Worm (Caenorhabditis elegans) whole organism, young adult: ENCODE data around the gene Y46G5A.8.

ENCODE experiments used
- B0261.1 ChIP-seq: sonication (generic microtip); optimal IDR thresholded peaks from 2 replicates; lab custom pipeline; 2016; ENCODE audit warnings: mild to moderate bottlenecking, missing genetic modification characterization, moderate library complexity, missing compliant biosample characterization
- B0336.3 ChIP-seq: fragments of 200-800 bp; sonication (Bioruptor generic); IDR thresholded peaks from 2 replicates; pipeline ENCODE4 v1.3.6; 2022; ENCODE audit warnings: missing genetic modification characterization, missing compliant biosample characterization
- D2030.7 ChIP-seq: fragments of 200-800 bp; sonication (Bioruptor generic); IDR thresholded peaks from 2 replicates; pipeline ENCODE4 v1.3.6; 2022; ENCODE audit warnings: missing genetic modification reagents, missing genetic modification characterization, missing compliant biosample characterization
- F22D6.2 ChIP-seq: sonication (generic microtip); optimal IDR thresholded peaks from 2 replicates; lab custom pipeline; 2016; ENCODE audit warnings: mild to moderate bottlenecking, missing genetic modification characterization, missing compliant biosample characterization
- F55B11.4 ChIP-seq: sonication (generic microtip); optimal IDR thresholded peaks from 2 replicates; lab custom pipeline; 2016; ENCODE audit warnings: missing compliant biosample characterization, missing genetic modification characterization, borderline replicate concordance; ENCODE audit not compliant: insufficient read depth
- K12H6.12 ChIP-seq: fragments of 200-800 bp; sonication (Bioruptor generic); optimal IDR thresholded peaks from 2 replicates; lab custom pipeline; 2018; ENCODE audit warnings: mild to moderate bottlenecking, missing genetic modification characterization, missing compliant biosample characterization
- T07F8.4 ChIP-seq: sonication (generic microtip); optimal IDR thresholded peaks from 2 replicates; lab custom pipeline; 2016; ENCODE audit warnings: mild to moderate bottlenecking, missing genetic modification characterization, moderate library complexity, missing compliant biosample characterization
- Y67H2A.10 ChIP-seq: fragments of 200-800 bp; sonication (Bioruptor generic); conservative IDR thresholded peaks from 2 replicates; pipeline ENCODE4 v1.3.6; 2022; ENCODE audit warnings: missing genetic modification reagents, missing genetic modification characterization, missing compliant biosample characterization
- Y79H2A.3 ChIP-seq: fragments of 200-800 bp; sonication (Bioruptor generic); conservative IDR thresholded peaks from 2 replicates; pipeline ENCODE4 v1.3.6; 2022; ENCODE audit warnings: missing genetic modification reagents, missing genetic modification characterization, missing compliant biosample characterization
- ZK185.1 ChIP-seq: sonication (generic microtip); optimal IDR thresholded peaks from 2 replicates; lab custom pipeline; 2016; ENCODE audit warnings: mild to moderate bottlenecking, missing genetic modification characterization, missing compliant biosample characterization; ENCODE audit not compliant: poor library complexity, severe bottlenecking
- akir-1 ChIP-seq: fragments of 200-800 bp; sonication (Bioruptor generic); optimal IDR thresholded peaks from 2 replicates; lab custom pipeline; 2018; ENCODE audit warnings: mild to moderate bottlenecking, missing genetic modification characterization, moderate library complexity, missing compliant biosample characterization
- aptf-3 ChIP-seq: fragments of 200-800 bp; sonication (Bioruptor generic); IDR thresholded peaks from 2 replicates; pipeline ENCODE4 v1.3.6; 2022; ENCODE audit warnings: missing genetic modification characterization, missing compliant biosample characterization
- atf-7 ChIP-seq: sonication (generic microtip); optimal IDR thresholded peaks from 2 replicates; lab custom pipeline; 2017; ENCODE audit warnings: mild to moderate bottlenecking, missing genetic modification characterization, missing compliant biosample characterization
- attf-5 ChIP-seq: fragments of 200-800 bp; sonication (Bioruptor generic); optimal IDR thresholded peaks from 2 replicates; lab custom pipeline; 2018; ENCODE audit warnings: mild to moderate bottlenecking, missing genetic modification characterization, missing compliant biosample characterization
- attf-6 ChIP-seq: fragments of 200-800 bp; sonication (Bioruptor generic); IDR thresholded peaks from 2 replicates; pipeline ENCODE4 v1.3.6; 2022; ENCODE audit warnings: missing genetic modification reagents, missing genetic modification characterization, missing compliant biosample characterization
- bed-1 ChIP-seq: fragments of 200-800 bp; sonication (Bioruptor generic); IDR thresholded peaks from 2 replicates; pipeline ENCODE4 v1.3.6; 2022; ENCODE audit warnings: missing genetic modification reagents, missing genetic modification characterization, missing compliant biosample characterization
- ccch-3 ChIP-seq: fragments of 200-800 bp; sonication (Bioruptor generic); optimal IDR thresholded peaks from 2 replicates; lab custom pipeline; 2018; ENCODE audit warnings: mild to moderate bottlenecking, missing genetic modification characterization, missing compliant biosample characterization
- cebp-1 ChIP-seq, 2 experiments: fragments of 200-800 bp in 1 of 2; sonication (Bioruptor generic) in 1 of 2; sonication (generic microtip) in 1 of 2; IDR thresholded peaks in 1 of 2; optimal IDR thresholded peaks in 1 of 2; 2 replicates each; pipeline versions ENCODE4 v1.3.6 to Lab custom; 2017 to 2022; ENCODE audit warnings: missing compliant biosample characterization in 2 of 2, missing genetic modification characterization in 2 of 2, mild to moderate bottlenecking in 1 of 2, missing genetic modification reagents in 1 of 2, moderate library complexity in 1 of 2
- ceh-40 ChIP-seq: fragments of 200-800 bp; sonication (Bioruptor generic); IDR thresholded peaks from 2 replicates; pipeline ENCODE4 v1.3.6; 2022; ENCODE audit warnings: missing genetic modification characterization, missing compliant biosample characterization
- egl-44 ChIP-seq: fragments of 200-800 bp; sonication (Bioruptor generic); IDR thresholded peaks from 2 replicates; pipeline ENCODE4 v1.3.6; 2022; ENCODE audit warnings: missing genetic modification reagents, missing genetic modification characterization, missing compliant biosample characterization
- ekl-4 ChIP-seq: fragments of 200-800 bp; sonication (Bioruptor generic); IDR thresholded peaks from 2 replicates; pipeline ENCODE4 v1.3.6; 2022; ENCODE audit warnings: missing genetic modification reagents, missing genetic modification characterization, missing compliant biosample characterization
- fkh-3 ChIP-seq: sonication (generic microtip); optimal IDR thresholded peaks from 2 replicates; lab custom pipeline; 2016; ENCODE audit warnings: mild to moderate bottlenecking, missing genetic modification characterization, missing compliant biosample characterization
- hsf-1 ChIP-seq: fragments of 200-800 bp; sonication (Bioruptor generic); IDR thresholded peaks from 2 replicates; pipeline ENCODE4 v1.3.6; 2022; ENCODE audit warnings: missing genetic modification reagents, missing genetic modification characterization, missing compliant biosample characterization
- let-526 ChIP-seq: fragments of 200-800 bp; sonication (Bioruptor generic); IDR thresholded peaks from 2 replicates; pipeline ENCODE4 v1.3.6; 2022; ENCODE audit warnings: missing genetic modification reagents, missing genetic modification characterization, missing compliant biosample characterization
- let-607 ChIP-seq, 2 experiments: fragments of 200-800 bp in 1 of 2; sonication (Bioruptor generic) in 1 of 2; sonication (generic microtip) in 1 of 2; optimal IDR thresholded peaks; 2 replicates each; lab custom pipeline; 2016 to 2018; ENCODE audit warnings: mild to moderate bottlenecking in 2 of 2, missing compliant biosample characterization in 2 of 2, missing genetic modification characterization in 2 of 2, moderate library complexity in 2 of 2, missing genotype in 1 of 2
- lin-26 ChIP-seq: fragments of 200-800 bp; sonication (Bioruptor generic); IDR thresholded peaks from 2 replicates; pipeline ENCODE4 v1.3.6; 2022; ENCODE audit warnings: missing genetic modification reagents, missing genetic modification characterization, missing compliant biosample characterization
- lin-40 ChIP-seq: sonication (generic microtip); optimal IDR thresholded peaks from 2 replicates; lab custom pipeline; 2016; ENCODE audit warnings: missing genetic modification characterization, mild to moderate bottlenecking, missing compliant biosample characterization, missing genotype, missing genetic modification reagents
- lsy-27 ChIP-seq: sonication (generic microtip); optimal IDR thresholded peaks from 2 replicates; lab custom pipeline; 2017; ENCODE audit warnings: missing genetic modification characterization, mild to moderate bottlenecking, missing compliant biosample characterization, antibody characterized with exemption, missing genotype, borderline replicate concordance; ENCODE audit not compliant: insufficient read depth
- madf-10 ChIP-seq: sonication (generic microtip); optimal IDR thresholded peaks from 2 replicates; lab custom pipeline; 2016; ENCODE audit warnings: mild to moderate bottlenecking, missing genetic modification characterization, missing compliant biosample characterization
- madf-6 ChIP-seq: fragments of 200-800 bp; sonication (Bioruptor generic); IDR thresholded peaks from 2 replicates; pipeline ENCODE4 v1.3.6; 2022; ENCODE audit warnings: missing genetic modification reagents, missing genetic modification characterization, missing compliant biosample characterization
- mcd-1 ChIP-seq: fragments of 200-800 bp; sonication (Bioruptor generic); IDR thresholded peaks from 2 replicates; pipeline ENCODE4 v1.3.6; 2022; ENCODE audit warnings: missing genetic modification reagents, missing genetic modification characterization, missing compliant biosample characterization
- mxl-1 ChIP-seq: sonication (generic microtip); optimal IDR thresholded peaks from 2 replicates; lab custom pipeline; 2016; ENCODE audit warnings: missing genetic modification characterization, missing compliant biosample characterization
- nfyb-1 ChIP-seq: fragments of 200-800 bp; sonication (Bioruptor generic); IDR thresholded peaks from 2 replicates; pipeline ENCODE4 v1.3.6; 2022; ENCODE audit warnings: missing genetic modification reagents, missing genetic modification characterization, missing compliant biosample characterization
- nhr-90 ChIP-seq: sonication (generic microtip); optimal IDR thresholded peaks from 2 replicates; lab custom pipeline; 2016; ENCODE audit warnings: missing genotype, mild to moderate bottlenecking, missing genetic modification characterization, missing compliant biosample characterization
- rcor-1 ChIP-seq: fragments of 200-800 bp; sonication (Bioruptor generic); IDR thresholded peaks from 2 replicates; pipeline ENCODE4 v1.3.6; 2022; ENCODE audit warnings: missing genetic modification reagents, missing genetic modification characterization, missing compliant biosample characterization
- repo-1 ChIP-seq: sonication (generic microtip); optimal IDR thresholded peaks from 2 replicates; lab custom pipeline; 2017; ENCODE audit warnings: mild to moderate bottlenecking, missing genetic modification characterization, missing compliant biosample characterization
- sdz-38 ChIP-seq: sonication (generic microtip); optimal IDR thresholded peaks from 2 replicates; lab custom pipeline; 2016; ENCODE audit warnings: missing genotype, missing genetic modification characterization, missing compliant biosample characterization
- sea-2 ChIP-seq: fragments of 200-800 bp; sonication (Bioruptor generic); IDR thresholded peaks from 2 replicates; pipeline ENCODE4 v1.3.6; 2022; ENCODE audit warnings: missing genetic modification characterization, missing compliant biosample characterization
- snpc-1.1 ChIP-seq: sonication (generic microtip); optimal IDR thresholded peaks from 2 replicates; lab custom pipeline; 2017; ENCODE audit warnings: missing genetic modification characterization, mild to moderate bottlenecking, missing compliant biosample characterization, antibody characterized with exemption, moderate library complexity, missing genotype, missing genetic modification reagents; ENCODE audit not compliant: insufficient read depth
- snpc-3.4 ChIP-seq: sonication (generic microtip); optimal IDR thresholded peaks from 2 replicates; lab custom pipeline; 2017; ENCODE audit warnings: missing genetic modification characterization, mild to moderate bottlenecking, missing compliant biosample characterization, antibody characterized with exemption, moderate library complexity, missing genotype, missing genetic modification reagents
- snpc-4 ChIP-seq, 5 experiments: fragments of 150-350 bp in 1 of 5; sonication (generic microtip) in 4 of 5; optimal IDR thresholded peaks; 2 replicates each; lab custom pipeline; 2014 to 2018; ENCODE audit warnings: missing genetic modification characterization in 5 of 5, missing biosample characterization in 3 of 5, antibody characterized with exemption in 2 of 5, mild to moderate bottlenecking in 2 of 5, missing compliant biosample characterization in 2 of 5, missing genotype in 2 of 5, moderate library complexity in 2 of 5, missing genetic modification reagents in 1 of 5
- somi-1 ChIP-seq: fragments of 200-800 bp; sonication (Bioruptor generic); optimal IDR thresholded peaks from 2 replicates; lab custom pipeline; 2018; ENCODE audit warnings: mild to moderate bottlenecking, missing genetic modification characterization, missing compliant biosample characterization
- tbp1 ChIP-seq: fragments of 200-800 bp; sonication (Bioruptor generic); optimal IDR thresholded peaks from 2 replicates; lab custom pipeline; 2018; ENCODE audit warnings: mild to moderate bottlenecking, missing genetic modification characterization, missing compliant biosample characterization
- tlf-1 ChIP-seq: fragments of 200-800 bp; sonication (Bioruptor generic); optimal IDR thresholded peaks from 2 replicates; lab custom pipeline; 2018; ENCODE audit warnings: mild to moderate bottlenecking, missing genetic modification characterization, missing compliant biosample characterization
- ztf-18 ChIP-seq: sonication (generic microtip); optimal IDR thresholded peaks from 2 replicates; lab custom pipeline; 2016; ENCODE audit warnings: missing genotype, mild to moderate bottlenecking, missing genetic modification characterization, missing compliant biosample characterization
- ztf-26 ChIP-seq: sonication (generic microtip); optimal IDR thresholded peaks from 2 replicates; lab custom pipeline; 2017; ENCODE audit warnings: missing genetic modification characterization, missing compliant biosample characterization
- ztf-3 ChIP-seq: fragments of 200-800 bp; sonication (Bioruptor generic); optimal IDR thresholded peaks from 2 replicates; lab custom pipeline; 2018; ENCODE audit warnings: mild to moderate bottlenecking, missing genetic modification characterization, missing compliant biosample characterization

Y46G5A.8 gene

ce11 chrII:12768167-12768712 is 12.1 kb downstream of the Y46G5A.8 start, which contains the start of the genes vps-2 and tiar-2 (continued):
- TF ChIP-seq let-607 (tag; optimal IDR thresholded peaks at IDR 0.05; lab: Kevin White, UChicago) = peak in 1 of 2 experiments; percentile 36
- TF ChIP-seq ccch-3 (GFP tag; lab: Kevin White, UChicago) = no peak
- no peak for TF ChIP-seq madf-10 (tag; lab: Kevin White, UChicago)
- no peak for TF ChIP-seq D2030.7 (GFP tag; lab: Robert Waterston, UW)
- no peak for TF ChIP-seq snpc-4 (GFP tag; optimal IDR thresholded peaks at IDR 0.05; lab: Kevin White, UChicago)
- peak in 3 of 4 experiments; percentile 42 to 74 (median 46) for TF ChIP-seq snpc-4 (tag; optimal IDR thresholded peaks at IDR 0.05; lab: Kevin White, UChicago)
- TF ChIP-seq ZK185.1 = no peak
- TF ChIP-seq lin-40 (tag; lab: Kevin White, UChicago) = peak; percentile 66
- no peak for TF ChIP-seq mxl-1 (tag; lab: Kevin White, UChicago)
- no peak for TF ChIP-seq lsy-27
- TF ChIP-seq B0336.3 (GFP tag; lab: Robert Waterston, UW) = no peak
- TF ChIP-seq snpc-1.1 (tag; lab: Kevin White, UChicago) = no peak
- TF ChIP-seq ztf-18 (tag; lab: Kevin White, UChicago) = no peak
- TF ChIP-seq bed-1 (GFP tag; lab: Robert Waterston, UW) = no peak
- no peak for TF ChIP-seq hsf-1
- no peak for TF ChIP-seq B0261.1 (tag; lab: Kevin White, UChicago)
- TF ChIP-seq akir-1 (GFP tag; lab: Kevin White, UChicago) = no peak
- TF ChIP-seq fkh-3 = no peak
- peak; percentile 89 for TF ChIP-seq mcd-1 (GFP tag; lab: Robert Waterston, UW)
- no peak for TF ChIP-seq ztf-3 (GFP tag; lab: Kevin White, UChicago)
- peak; percentile 30 for TF ChIP-seq ztf-26
- TF ChIP-seq cebp-1 (GFP tag; IDR thresholded peaks at IDR 0.05; lab: Robert Waterston, UW) = no peak; the same call in 1 of the 2 replicates
- peak; percentile 87 for TF ChIP-seq cebp-1 (tag; optimal IDR thresholded peaks at IDR 0.05; lab: Kevin White, UChicago)
- no peak for TF ChIP-seq tlf-1 (GFP tag; lab: Kevin White, UChicago)
- no peak for TF ChIP-seq Y67H2A.10 (GFP tag; lab: Robert Waterston, UW)
- no peak for TF ChIP-seq let-526
- no peak for TF ChIP-seq ekl-4 (GFP tag; lab: Robert Waterston, UW)
- TF ChIP-seq aptf-3 = no peak
- TF ChIP-seq sea-2 (GFP tag; lab: Robert Waterston, UW) = no peak
- TF ChIP-seq F55B11.4 (tag; lab: Kevin White, UChicago) = no peak
- no peak for TF ChIP-seq atf-7 (tag; lab: Kevin White, UChicago)
- TF ChIP-seq somi-1 (GFP tag; lab: Kevin White, UChicago) = no peak
- no peak for TF ChIP-seq attf-6 (GFP tag; lab: Robert Waterston, UW)
- no peak for TF ChIP-seq repo-1
- no peak for TF ChIP-seq sdz-38 (tag; lab: Kevin White, UChicago)
- TF ChIP-seq tbp1 (GFP tag; lab: Kevin White, UChicago) = no peak
- no peak for TF ChIP-seq madf-6
- TF ChIP-seq K12H6.12 (tag; lab: Kevin White, UChicago) = peak; percentile 14
- TF ChIP-seq egl-44 (GFP tag; lab: Robert Waterston, UW) = no peak
- TF ChIP-seq T07F8.4 (tag; lab: Kevin White, UChicago) = no peak
- TF ChIP-seq snpc-3.4 = peak; percentile 22
- TF ChIP-seq F22D6.2 = no peak
- TF ChIP-seq rcor-1 (GFP tag; lab: Robert Waterston, UW) = no peak
- TF ChIP-seq nhr-90 (tag; lab: Kevin White, UChicago) = no peak
- TF ChIP-seq nfyb-1 (GFP tag; lab: Robert Waterston, UW) = no peak
- peak; percentile 90 for TF ChIP-seq attf-5 (GFP tag; lab: Kevin White, UChicago)
- no peak for TF ChIP-seq Y79H2A.3 (GFP tag; lab: Robert Waterston, UW)
- TF ChIP-seq lin-26 (GFP tag; lab: Robert Waterston, UW) = no peak
- TF ChIP-seq ceh-40 (GFP tag; lab: Robert Waterston, UW) = no peak
